Worm (Caenorhabditis elegans) whole organism, L4 larva: ENCODE data around the gene twk-25.

Source experiments
- D1046.2 ChIP-seq: fragments of 200-800 bp; sonication (Bioruptor generic); IDR thresholded peaks from 2 replicates; pipeline ENCODE4 v1.3.6; 2022; ENCODE audit warnings: missing genetic modification characterization, missing compliant biosample characterization
- F26F4.8 ChIP-seq: fragments of 200-800 bp; sonication (Bioruptor generic); conservative IDR thresholded peaks from 2 replicates; pipeline ENCODE4 v1.3.6; 2022; ENCODE audit warnings: missing genetic modification characterization, missing compliant biosample characterization
- F49E8.2 ChIP-seq: sonication (generic microtip); optimal IDR thresholded peaks from 2 replicates; lab custom pipeline; 2016; ENCODE audit warnings: missing compliant biosample characterization, mild to moderate bottlenecking, missing genetic modification characterization, borderline replicate concordance
- T26A8.4 ChIP-seq: fragments of 200-800 bp; sonication (Bioruptor generic); IDR thresholded peaks from 2 replicates; pipeline ENCODE4 v1.3.6; 2022; ENCODE audit warnings: missing genetic modification characterization, missing compliant biosample characterization
- Y48G9A.11 ChIP-seq: fragments of 200-800 bp; sonication (Bioruptor generic); IDR thresholded peaks from 2 replicates; pipeline ENCODE4 v1.3.6; 2022; ENCODE audit warnings: missing genetic modification reagents, missing genetic modification characterization, missing compliant biosample characterization
- Y5F2A.4 ChIP-seq: fragments of 200-800 bp; sonication (Bioruptor generic); optimal IDR thresholded peaks from 2 replicates; lab custom pipeline; 2018; ENCODE audit warnings: mild to moderate bottlenecking, missing genetic modification characterization, missing compliant biosample characterization
- ZK546.5 ChIP-seq, 2 experiments: sonication (generic microtip); optimal IDR thresholded peaks; 2 replicates each; lab custom pipeline; 2017; ENCODE audit warnings: missing biosample characterization in 2 of 2, missing genetic modification characterization in 2 of 2
- aha-1 ChIP-seq: fragments of 150-350 bp; peaks from one replicate; lab custom pipeline; 2014; ENCODE audit warnings: missing biosample characterization, missing genetic modification characterization
- ama-1 ChIP-seq: fragments of 150-350 bp; optimal IDR thresholded peaks from 2 replicates; lab custom pipeline; 2014; ENCODE audit warnings: inconsistent platforms, mixed read lengths
- attf-4 ChIP-seq: sonication (generic microtip); optimal IDR thresholded peaks from 3 replicates; lab custom pipeline; 2017; ENCODE audit warnings: missing biosample characterization, missing genetic modification characterization
- ceh-32 ChIP-seq: sonication (generic microtip); optimal IDR thresholded peaks from 2 replicates; lab custom pipeline; 2016; ENCODE audit warnings: mild to moderate bottlenecking, missing genetic modification characterization, missing compliant biosample characterization; ENCODE audit not compliant: poor library complexity
- daf-8 ChIP-seq: fragments of 200-800 bp; sonication (Bioruptor generic); IDR thresholded peaks from 2 replicates; pipeline ENCODE4 v1.3.6; 2022; ENCODE audit warnings: missing genetic modification characterization, missing compliant biosample characterization
- dmd-8 ChIP-seq: fragments of 200-800 bp; sonication (Bioruptor generic); IDR thresholded peaks from 2 replicates; pipeline ENCODE4 v1.3.6; 2022; ENCODE audit warnings: missing genetic modification characterization, missing compliant biosample characterization
- fos-1 ChIP-seq: fragments of 150-350 bp; optimal IDR thresholded peaks from 2 replicates; lab custom pipeline; 2014; ENCODE audit warnings: missing biosample characterization, missing genetic modification characterization
- gei-8 ChIP-seq: fragments of 200-800 bp; sonication (Bioruptor generic); optimal IDR thresholded peaks from 2 replicates; lab custom pipeline; 2018; ENCODE audit warnings: mild to moderate bottlenecking, missing genetic modification characterization, missing compliant biosample characterization
- hif-1 ChIP-seq, 2 experiments: sonication (generic microtip); optimal IDR thresholded peaks; 2 replicates each; lab custom pipeline; 2016 to 2017; ENCODE audit warnings: missing compliant biosample characterization in 2 of 2, missing genetic modification characterization in 2 of 2, missing genetic modification reagents in 2 of 2, missing genotype in 2 of 2, mild to moderate bottlenecking in 1 of 2
- hlh-30 ChIP-seq: sonication (generic microtip); optimal IDR thresholded peaks from 2 replicates; lab custom pipeline; 2017; ENCODE audit warnings: antibody characterized with exemption, mild to moderate bottlenecking, missing genetic modification characterization, missing compliant biosample characterization; ENCODE audit not compliant: insufficient read depth
- lin-1 ChIP-seq: fragments of 200-800 bp; sonication (Bioruptor generic); IDR thresholded peaks from 2 replicates; pipeline ENCODE4 v1.3.6; 2022; ENCODE audit warnings: missing genetic modification reagents, missing genetic modification characterization, missing compliant biosample characterization
- lin-29 ChIP-seq: fragments of 200-800 bp; sonication (Bioruptor generic); IDR thresholded peaks from 2 replicates; pipeline ENCODE4 v1.3.6; 2022; ENCODE audit warnings: missing genetic modification reagents, missing genetic modification characterization, missing compliant biosample characterization
- lir-3 ChIP-seq: sonication (generic microtip); optimal IDR thresholded peaks from 2 replicates; lab custom pipeline; 2016; ENCODE audit warnings: mild to moderate bottlenecking, missing genetic modification characterization, missing compliant biosample characterization
- lsy-2 ChIP-seq, 2 experiments: fragments of 150-350 bp in 1 of 2; sonication (generic microtip) in 1 of 2; optimal IDR thresholded peaks; 2 replicates each; lab custom pipeline; 2014 to 2017; ENCODE audit warnings: missing biosample characterization in 2 of 2, missing genetic modification characterization in 2 of 2
- madf-9 ChIP-seq: fragments of 200-800 bp; sonication (Bioruptor generic); conservative IDR thresholded peaks from 2 replicates; pipeline ENCODE4 v1.3.6; 2022; ENCODE audit warnings: missing genetic modification reagents, missing genetic modification characterization, missing compliant biosample characterization
- mxl-3 ChIP-seq: fragments of 200-800 bp; sonication (Bioruptor generic); optimal IDR thresholded peaks from 2 replicates; lab custom pipeline; 2018; ENCODE audit warnings: mild to moderate bottlenecking, missing genetic modification characterization, missing compliant biosample characterization
- nhr-111 ChIP-seq: fragments of 200-800 bp; sonication (Bioruptor generic); optimal IDR thresholded peaks from 2 replicates; lab custom pipeline; 2018; ENCODE audit warnings: mild to moderate bottlenecking, missing genetic modification characterization, missing compliant biosample characterization
- nhr-25 ChIP-seq: sonication (generic microtip); optimal IDR thresholded peaks from 2 replicates; lab custom pipeline; 2017; ENCODE audit warnings: missing genetic modification characterization, mild to moderate bottlenecking, missing compliant biosample characterization, antibody characterized with exemption, moderate library complexity, borderline replicate concordance; ENCODE audit not compliant: insufficient read depth
- nhr-28 ChIP-seq: fragments of 150-350 bp; optimal IDR thresholded peaks from 2 replicates; lab custom pipeline; 2014; ENCODE audit warnings: missing biosample characterization, missing genetic modification characterization
- nhr-6 ChIP-seq: fragments of 150-350 bp; optimal IDR thresholded peaks from 2 replicates; lab custom pipeline; 2014; ENCODE audit warnings: missing biosample characterization, missing genetic modification characterization
- nhr-76 ChIP-seq: fragments of 150-350 bp; optimal IDR thresholded peaks from 2 replicates; lab custom pipeline; 2014; ENCODE audit warnings: missing biosample characterization, missing genetic modification characterization
- pha-4 ChIP-seq, 2 experiments: fragments of 150-350 bp in 1 of 2; fragments of 200-800 bp in 1 of 2; sonication (Bioruptor generic) in 1 of 2; IDR thresholded peaks in 1 of 2; optimal IDR thresholded peaks in 1 of 2; 2 replicates each; pipeline versions ENCODE4 v1.3.6 to Lab custom; 2014 to 2022; ENCODE audit warnings: missing genetic modification characterization in 2 of 2, missing genetic modification reagents in 2 of 2, missing biosample characterization in 1 of 2, missing compliant biosample characterization in 1 of 2
- php-3 ChIP-seq: fragments of 200-800 bp; sonication (Bioruptor generic); IDR thresholded peaks from 2 replicates; pipeline ENCODE4 v1.3.6; 2022; ENCODE audit warnings: missing genetic modification reagents, missing genetic modification characterization, missing compliant biosample characterization
- pqm-1 ChIP-seq: sonication (generic microtip); optimal IDR thresholded peaks from 2 replicates; lab custom pipeline; 2017; ENCODE audit warnings: missing biosample characterization, missing genetic modification characterization
- rbr-2 ChIP-seq: sonication (generic microtip); optimal IDR thresholded peaks from 2 replicates; lab custom pipeline; 2016; ENCODE audit warnings: missing genotype, missing genetic modification characterization, missing compliant biosample characterization
- set-16 ChIP-seq: fragments of 200-800 bp; sonication (Bioruptor generic); IDR thresholded peaks from 2 replicates; pipeline ENCODE4 v1.3.6; 2022; ENCODE audit warnings: missing genetic modification reagents, missing genetic modification characterization, missing compliant biosample characterization
- snpc-1.2 ChIP-seq: fragments of 200-800 bp; sonication (Bioruptor generic); IDR thresholded peaks from 2 replicates; pipeline ENCODE4 v1.3.6; 2022; ENCODE audit warnings: missing genetic modification reagents, missing genetic modification characterization, missing compliant biosample characterization
- spr-3 ChIP-seq: fragments of 200-800 bp; sonication (Bioruptor generic); optimal IDR thresholded peaks from 2 replicates; lab custom pipeline; 2018; ENCODE audit warnings: mild to moderate bottlenecking, missing genetic modification characterization, missing compliant biosample characterization
- tag-97 ChIP-seq: fragments of 200-800 bp; sonication (Bioruptor generic); IDR thresholded peaks from 2 replicates; pipeline ENCODE4 v1.3.6; 2022; ENCODE audit warnings: missing genetic modification characterization, missing compliant biosample characterization
- tra-1 ChIP-seq: fragments of 200-800 bp; sonication (Bioruptor generic); IDR thresholded peaks from 2 replicates; pipeline ENCODE4 v1.3.6; 2022; ENCODE audit warnings: missing genetic modification reagents, missing genetic modification characterization, missing compliant biosample characterization
- zag-1 ChIP-seq: fragments of 150-350 bp; optimal IDR thresholded peaks from 2 replicates; lab custom pipeline; 2014; ENCODE audit warnings: missing biosample characterization, missing genetic modification characterization
- zfp-3 ChIP-seq: fragments of 200-800 bp; sonication (Bioruptor generic); conservative IDR thresholded peaks from 2 replicates; pipeline ENCODE4 v1.3.6; 2022; ENCODE audit warnings: missing genetic modification reagents, missing genetic modification characterization, missing compliant biosample characterization

The twk-25 gene

ce11 chrIV:11474067-11474466 is 30.4 kb upstream of the twk-25 start (continued):
- TF ChIP-seq nhr-111 (GFP tag; lab: Kevin White, UChicago) (peak; percentile 95), snpc-1.2 (GFP tag; lab: Robert Waterston, UW) (peak; percentile 94), attf-4 (tag; lab: Kevin White, UChicago) (no peak), zfp-3 (GFP tag; lab: Robert Waterston, UW) (peak; percentile 90; the same call in 1 of the 2 replicates), tra-1 (GFP tag; lab: Robert Waterston, UW) (peak; percentile 96), lsy-2 (tag; optimal IDR thresholded peaks at IDR 0.05; lab: Kevin White, UChicago) (peak in 1 of 2 experiments; percentile 64), zag-1 (tag; lab: Kevin White, UChicago) (no peak), Y5F2A.4 (GFP tag; lab: Kevin White, UChicago) (peak; percentile 89), rbr-2 (tag; lab: Kevin White, UChicago) (peak; percentile 77), ceh-32 (tag; lab: Kevin White, UChicago) (no peak), D1046.2 (GFP tag; lab: Robert Waterston, UW) (peak; percentile 93), nhr-76 (tag; lab: Kevin White, UChicago) (no peak), php-3 (GFP tag; lab: Robert Waterston, UW) (peak; percentile 91), daf-8 (GFP tag; lab: Robert Waterston, UW) (0 out of 2 replicates have a peak, but pooled peaks have one; percentile 87), aha-1 (peak; percentile 95), hlh-30 (tag; lab: Kevin White, UChicago) (peak; percentile 73), hif-1 (tag; optimal IDR thresholded peaks at IDR 0.05; lab: Kevin White, UChicago) (peak; percentile 67 to 79), nhr-25 (tag; lab: Kevin White, UChicago) (no peak), F26F4.8 (GFP tag; lab: Robert Waterston, UW) (peak; percentile 98), F49E8.2 (tag; lab: Kevin White, UChicago) (peak; percentile 76), pha-4 (GFP tag; IDR thresholded peaks at IDR 0.05; lab: Robert Waterston, UW) (peak; percentile 95; the same call in 1 of the 2 replicates), pha-4 (tag; optimal IDR thresholded peaks at IDR 0.05; lab: Kevin White, UChicago) (no peak), dmd-8 (GFP tag; lab: Robert Waterston, UW) (peak; percentile 99), Y48G9A.11 (GFP tag; lab: Robert Waterston, UW) (peak; percentile 88), mxl-3 (GFP tag; lab: Kevin White, UChicago) (peak; percentile 88), nhr-28 (peak; percentile 24), nhr-6 (tag; lab: Kevin White, UChicago) (peak; percentile 5), pqm-1 (peak; percentile 6), lin-29 (peak; percentile 83), lin-1 (GFP tag; lab: Robert Waterston, UW) (peak; percentile 93), ZK546.5 (tag; optimal IDR thresholded peaks at IDR 0.05; lab: Kevin White, UChicago) (no peak), gei-8 (GFP tag; lab: Kevin White, UChicago) (peak; percentile 97), lir-3 (peak; percentile 91), T26A8.4 (GFP tag; lab: Robert Waterston, UW) (peak; percentile 90), tag-97 (0 out of 2 replicates have a peak, but pooled peaks have one; percentile 72), fos-1 (no peak), madf-9 (GFP tag; lab: Robert Waterston, UW) (peak; percentile 91; the same call in 1 of the 2 replicates), ama-1 (lab: Kevin White, UChicago) (no peak)

ce11 chrIV:11475080-11475479 is 29.4 kb upstream of the twk-25 start:
- TF ChIP-seq set-16 (peak; percentile 79), F49E8.2 (tag; lab: Kevin White, UChicago) (no peak), spr-3 (GFP tag; lab: Kevin White, UChicago) (no peak)
